Worm (Caenorhabditis elegans): ENCODE data around the gene decr-1.2.

Gene decr-1.2

DNA sequence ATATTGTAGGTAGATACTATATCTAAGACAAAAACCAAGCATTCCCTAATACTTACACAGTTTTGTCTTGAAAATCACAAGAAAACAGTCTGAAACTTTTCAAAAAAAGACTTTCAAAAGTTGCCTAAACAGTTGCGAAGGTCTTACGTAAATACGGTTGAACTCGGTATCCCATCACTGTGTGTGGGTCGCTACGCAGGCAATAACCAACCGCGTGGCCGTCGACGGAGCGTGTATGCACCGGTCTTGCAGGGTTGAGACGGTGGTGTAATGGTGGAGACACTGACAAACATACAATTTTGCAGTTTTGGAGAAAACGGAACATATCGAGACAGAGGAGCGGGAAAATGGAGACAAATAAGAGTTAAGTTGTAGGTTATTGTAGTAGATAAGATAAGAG is 15.8 kb downstream of the decr-1.2 start, which contains the start of gene iff-2 (continued):
- TF ChIP-seq ceh-24 (tag; optimal IDR thresholded peaks at IDR 0.05): no peak
- TF ChIP-seq ceh-48 (tag; optimal IDR thresholded peaks at IDR 0.05): peak; percentile 49
- TF ChIP-seq mec-3 (tag; optimal IDR thresholded peaks at IDR 0.05; ENCODE audit: borderline replicate concordance): no peak
- TF ChIP-seq pat-9 (tag; optimal IDR thresholded peaks at IDR 0.05): peak; percentile 72
- peak; percentile 83 for TF ChIP-seq syd-9 (tag; optimal IDR thresholded peaks at IDR 0.05)
- peak; percentile 62; the same call in 1 of the 2 replicates for TF ChIP-seq ceh-45 (GFP tag; IDR thresholded peaks at IDR 0.05)
- TF ChIP-seq ceh-9 (tag; optimal IDR thresholded peaks at IDR 0.05): no peak
- TF ChIP-seq C08G9.2 (tag; optimal IDR thresholded peaks at IDR 0.05): peak; percentile 65
- no peak for TF ChIP-seq gmeb-2 (tag; optimal IDR thresholded peaks at IDR 0.05)
- TF ChIP-seq sox-4 (tag; optimal IDR thresholded peaks at IDR 0.05): peak; percentile 50
- TF ChIP-seq tbx-7 (tag; optimal IDR thresholded peaks at IDR 0.05): peak; percentile 48
- peak; percentile 62 for TF ChIP-seq nhr-11 (tag; optimal IDR thresholded peaks at IDR 0.05)
- TF ChIP-seq hlh-15 (tag; optimal IDR thresholded peaks at IDR 0.05): no peak
- peak; percentile 41 for TF ChIP-seq odd-2 (tag; optimal IDR thresholded peaks at IDR 0.05)
- TF ChIP-seq ets-4 (tag; optimal IDR thresholded peaks at IDR 0.05): peak; percentile 89
- peak; percentile 76 for TF ChIP-seq unc-86 (tag; optimal IDR thresholded peaks at IDR 0.05)
- peak; percentile 86 for TF ChIP-seq unc-55 (GFP tag; optimal IDR thresholded peaks at IDR 0.05)
- TF ChIP-seq pros-1 (tag; optimal IDR thresholded peaks at IDR 0.05): peak; percentile 96
- TF ChIP-seq hlh-6 (tag; optimal IDR thresholded peaks at IDR 0.05): peak; percentile 28
- TF ChIP-seq che-1 (tag; optimal IDR thresholded peaks at IDR 0.05): no peak
- TF ChIP-seq ceh-14 (tag; optimal IDR thresholded peaks at IDR 0.05): peak; percentile 83
- TF ChIP-seq npax-4 (tag; optimal IDR thresholded peaks at IDR 0.05): no peak
- peak; percentile 50 for TF ChIP-seq hlh-8 (tag; optimal IDR thresholded peaks at IDR 0.05)
- TF ChIP-seq pqm-1 (tag; optimal IDR thresholded peaks at IDR 0.05): peak; percentile 73
- TF ChIP-seq nfya-1 (tag; optimal IDR thresholded peaks at IDR 0.05): peak; percentile 97
- peak; percentile 100 for TF ChIP-seq hlh-30 (tag; optimal IDR thresholded peaks at IDR 0.05; ENCODE audit: insufficient read depth)
- no peak for TF ChIP-seq nhr-232 (tag; optimal IDR thresholded peaks at IDR 0.05)
- TF ChIP-seq ceh-31 (tag; optimal IDR thresholded peaks at IDR 0.05): peak; percentile 95
- TF ChIP-seq ceh-2 (tag; optimal IDR thresholded peaks at IDR 0.05): peak; percentile 76
- peak; percentile 43; the same call in 1 of the 2 replicates for TF ChIP-seq unc-3 (GFP tag; conservative IDR thresholded peaks at IDR 0.05)
- TF ChIP-seq unc-3 (tag; optimal IDR thresholded peaks at IDR 0.05): peak; percentile 48

DNA sequence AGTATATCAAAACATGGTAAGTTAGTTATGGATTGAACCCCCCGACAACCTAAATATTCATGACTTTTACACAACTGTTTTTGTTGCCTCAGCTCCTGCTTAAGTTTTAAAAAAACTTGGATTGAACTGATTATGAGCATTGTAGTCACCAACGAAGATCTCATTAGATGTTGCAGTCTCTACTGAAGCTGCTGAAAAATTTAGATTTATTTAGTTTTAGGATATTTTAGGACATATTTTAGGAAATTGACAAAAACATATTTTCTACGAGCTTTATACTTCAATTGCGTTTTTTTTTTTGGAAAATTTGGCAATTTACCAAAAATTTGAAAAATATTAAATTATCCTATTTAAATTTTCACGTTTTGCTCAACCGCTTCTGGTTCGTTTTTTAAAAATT is 16.6 kb downstream of the decr-1.2 start, which contains the start of gene F54C9.14:
F54C9.14 (plus strand) TSS at position 301 of the 400 bp plus-strand sequence.
- TF ChIP-seq elt-2 (tag; optimal IDR thresholded peaks at IDR 0.05): no peak
- TF ChIP-seq ets-4 (tag; optimal IDR thresholded peaks at IDR 0.05): no peak
- TF ChIP-seq ztf-16 (tag; optimal IDR thresholded peaks at IDR 0.05): no peak
- TF ChIP-seq hlh-6 (tag; optimal IDR thresholded peaks at IDR 0.05): no peak
- no peak for TF ChIP-seq fax-1 (tag; optimal IDR thresholded peaks at IDR 0.05)
- no peak for TF ChIP-seq ttx-3 (tag; optimal IDR thresholded peaks at IDR 0.05)
- no peak for TF ChIP-seq ref-2 (tag; optimal IDR thresholded peaks at IDR 0.05)
- no peak for TF ChIP-seq hlh-30 (tag; optimal IDR thresholded peaks at IDR 0.05; ENCODE audit: insufficient read depth)
- no peak for TF ChIP-seq fkh-6 (tag; optimal IDR thresholded peaks at IDR 0.05)
- TF ChIP-seq eyg-1 (tag; optimal IDR thresholded peaks at IDR 0.05): no peak
- TF ChIP-seq pax-1 (tag; optimal IDR thresholded peaks at IDR 0.05): no peak
- TF ChIP-seq pag-3 (tag; optimal IDR thresholded peaks at IDR 0.05; ENCODE audit: borderline replicate concordance): no peak
- TF ChIP-seq rnt-1 (tag; optimal IDR thresholded peaks at IDR 0.05): no peak
- TF ChIP-seq pha-4 (tag; optimal IDR thresholded peaks at IDR 0.05): no peak

Measured in whole organism, late embryonic.